Fruit fly (Drosophila melanogaster) whole organism, adult: ENCODE measurements around the gene CG33687.

ENCODE experiments used
- CG11617 ChIP-seq: fragments of 200-800 bp; sonication (Bioruptor generic); optimal IDR thresholded peaks from 2 replicates; lab custom pipeline; 2017; ENCODE audit warnings: mild to moderate bottlenecking, missing biosample characterization, missing genetic modification reagents, missing genetic modification characterization
- CG12768 ChIP-seq: fragments of 200-800 bp; sonication (Bioruptor generic); optimal IDR thresholded peaks from 2 replicates; lab custom pipeline; 2017; ENCODE audit warnings: missing biosample characterization, missing genetic modification characterization, mild to moderate bottlenecking, moderate library complexity, missing genetic modification reagents
- CG14711 ChIP-seq: fragments of 200-800 bp; sonication (Bioruptor generic); optimal IDR thresholded peaks from 2 replicates; lab custom pipeline; 2018; ENCODE audit warnings: missing biosample characterization, mild to moderate bottlenecking, missing genetic modification characterization, moderate library complexity
- CG1620 ChIP-seq: fragments of 200-800 bp; sonication (Bioruptor generic); optimal IDR thresholded peaks from 2 replicates; lab custom pipeline; 2016; ENCODE audit warnings: missing biosample characterization, missing genetic modification characterization
- CG33017 ChIP-seq: fragments of 200-800 bp; sonication (Bioruptor generic); optimal IDR thresholded peaks from 2 replicates; lab custom pipeline; 2018; ENCODE audit warnings: missing biosample characterization, mild to moderate bottlenecking, missing genetic modification characterization, moderate library complexity
- CG5204 ChIP-seq: fragments of 200-800 bp; sonication (Bioruptor generic); optimal IDR thresholded peaks from 2 replicates; lab custom pipeline; 2016; ENCODE audit warnings: missing biosample characterization, missing genetic modification characterization
- CG7045 ChIP-seq: fragments of 200-800 bp; sonication (Bioruptor generic); optimal IDR thresholded peaks from 2 replicates; lab custom pipeline; 2017; ENCODE audit warnings: missing biosample characterization, mild to moderate bottlenecking, missing genetic modification characterization
- CG7101 ChIP-seq: fragments of 200-800 bp; sonication (Bioruptor generic); optimal IDR thresholded peaks from 2 replicates; lab custom pipeline; 2018; ENCODE audit warnings: missing biosample characterization, mild to moderate bottlenecking, missing genetic modification characterization, moderate library complexity
- Clk ChIP-seq: fragments of 200-800 bp; sonication (Bioruptor generic); optimal IDR thresholded peaks from 2 replicates; lab custom pipeline; 2017; ENCODE audit warnings: missing biosample characterization, missing genetic modification characterization
- Crg-1 ChIP-seq: fragments of 200-800 bp; sonication (Bioruptor generic); optimal IDR thresholded peaks from 2 replicates; lab custom pipeline; 2016; ENCODE audit warnings: missing biosample characterization, missing genetic modification characterization
- Hr96 ChIP-seq: fragments of 200-800 bp; sonication (Bioruptor generic); optimal IDR thresholded peaks from 2 replicates; lab custom pipeline; 2016; ENCODE audit warnings: missing biosample characterization, missing genetic modification characterization
- Mnt ChIP-seq: fragments of 200-800 bp; sonication (Bioruptor generic); optimal IDR thresholded peaks from 2 replicates; lab custom pipeline; 2016; ENCODE audit warnings: missing biosample characterization, mild to moderate bottlenecking, missing genetic modification characterization
- bab1 ChIP-seq: fragments of 200-800 bp; sonication (Bioruptor generic); optimal IDR thresholded peaks from 3 replicates; lab custom pipeline; 2019; ENCODE audit warnings: missing biosample characterization, mild to moderate bottlenecking, missing genetic modification characterization, moderate library complexity
- cic ChIP-seq: fragments of 200-800 bp; sonication (Bioruptor generic); optimal IDR thresholded peaks from 2 replicates; lab custom pipeline; 2017; ENCODE audit warnings: missing biosample characterization, mild to moderate bottlenecking, missing genetic modification characterization, moderate library complexity
- cnc ChIP-seq, 2 experiments: fragments of >200 bp; optimal IDR thresholded peaks; 2 replicates each; lab custom pipeline; 2017
- kay ChIP-seq: fragments of 200-800 bp; sonication (Bioruptor generic); peaks from one replicate; lab custom pipeline; 2016; ENCODE audit warnings: missing biosample characterization, missing genetic modification characterization, borderline replicate concordance
- ovo ChIP-seq: fragments of 200-800 bp; sonication (Bioruptor generic); optimal IDR thresholded peaks from 2 replicates; lab custom pipeline; 2016; ENCODE audit warnings: missing biosample characterization, missing genetic modification characterization
- pad ChIP-seq: fragments of 200-800 bp; sonication (Bioruptor generic); optimal IDR thresholded peaks from 3 replicates; lab custom pipeline; 2017; ENCODE audit warnings: missing biosample characterization, missing genetic modification characterization, mild to moderate bottlenecking, moderate library complexity, missing genetic modification reagents
- tj ChIP-seq: fragments of 200-800 bp; sonication (Bioruptor generic); optimal IDR thresholded peaks from 3 replicates; lab custom pipeline; 2017; ENCODE audit warnings: missing biosample characterization, mild to moderate bottlenecking, missing genetic modification characterization, moderate library complexity
- toe ChIP-seq: fragments of 200-800 bp; sonication (Bioruptor generic); optimal IDR thresholded peaks from 2 replicates; lab custom pipeline; 2016; ENCODE audit warnings: missing biosample characterization, missing genetic modification characterization

CG33687 gene

DNA sequence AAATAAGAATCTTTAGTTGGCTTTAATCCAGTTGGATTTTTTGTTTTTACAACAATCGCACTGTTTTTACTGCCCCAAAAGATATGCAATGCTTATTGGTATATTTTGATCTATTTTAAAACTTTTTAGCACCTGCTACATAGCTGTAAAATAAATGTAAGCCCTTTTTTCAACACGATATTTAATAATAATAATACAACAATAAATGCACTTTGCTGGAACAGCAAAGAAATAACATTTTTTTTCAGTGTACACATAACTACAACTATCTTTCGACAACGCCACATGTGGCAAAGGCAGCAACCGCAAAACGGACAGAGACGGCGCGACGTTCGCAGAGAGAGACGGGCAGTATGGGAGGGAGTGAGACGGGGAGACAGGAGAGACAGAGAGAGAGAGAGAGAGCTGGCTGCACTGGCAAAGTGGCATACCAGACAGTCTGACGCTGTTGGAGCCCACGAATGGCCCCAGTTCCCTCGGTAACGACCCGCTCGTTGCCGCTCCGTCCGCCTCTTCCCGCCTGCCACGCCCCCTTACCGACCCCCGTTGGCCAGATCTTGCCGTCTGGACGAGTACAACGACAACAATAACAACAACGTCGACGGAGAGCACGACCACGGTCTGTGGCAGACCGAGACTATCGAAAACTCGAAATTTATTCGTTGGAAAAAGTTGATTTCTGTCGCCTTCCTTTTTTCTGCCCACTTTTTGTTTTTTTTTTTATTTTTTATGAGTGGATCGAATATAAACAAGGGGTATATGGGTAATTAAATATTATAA, 13.7 kb downstream of the CG33687 start:
- TF ChIP-seq CG12768 (GFP tag; lab: Kevin White, UChicago) (no peak), CG1620 (no peak), tj (no peak), Clk (no peak), Hr96 (GFP tag; lab: Kevin White, UChicago) (no peak), Mnt (GFP tag; lab: Kevin White, UChicago) (no peak), CG7045 (GFP tag; lab: Kevin White, UChicago) (no peak), cic (GFP tag; lab: Kevin White, UChicago) (no peak), bab1 (GFP tag; lab: Kevin White, UChicago) (no peak), ovo (GFP tag; lab: Kevin White, UChicago) (no peak), cnc (optimal IDR thresholded peaks at IDR 0.05; lab: Kevin White, UChicago) (no peak), pad (GFP tag; lab: Kevin White, UChicago) (no peak), CG33017 (tag; lab: Kevin White, UChicago) (no peak), CG11617 (no peak), CG14711 (no peak), kay (GFP tag; lab: Kevin White, UChicago) (no peak), CG5204 (GFP tag; lab: Kevin White, UChicago) (no peak)

DNA sequence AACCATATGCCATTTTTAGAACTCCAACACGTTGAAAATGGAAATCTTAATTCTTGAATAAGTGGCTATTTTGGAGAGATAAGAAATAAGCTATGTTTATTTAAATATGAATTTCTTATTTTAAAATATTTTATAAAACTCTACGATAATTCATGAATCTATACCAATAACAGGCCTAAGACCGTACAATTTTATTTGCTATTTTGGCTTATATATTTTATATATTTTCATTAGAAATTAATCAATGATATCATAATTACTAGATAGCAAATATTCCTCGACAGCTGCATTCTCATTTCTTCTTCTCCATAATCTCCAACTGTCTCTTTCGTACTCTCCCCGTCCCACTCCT, 14.2 kb downstream of the CG33687 start:
- TF ChIP-seq CG7045 (GFP tag; lab: Kevin White, UChicago) (no peak), CG1620 (no peak), Mnt (GFP tag; lab: Kevin White, UChicago) (no peak), CG12768 (GFP tag; lab: Kevin White, UChicago) (no peak), ovo (GFP tag; lab: Kevin White, UChicago) (no peak), tj (no peak), CG7101 (tag; lab: Kevin White, UChicago) (no peak), bab1 (GFP tag; lab: Kevin White, UChicago) (no peak), Hr96 (GFP tag; lab: Kevin White, UChicago) (no peak), CG33017 (tag; lab: Kevin White, UChicago) (no peak), Clk (no peak), kay (GFP tag; lab: Kevin White, UChicago) (no peak), pad (GFP tag; lab: Kevin White, UChicago) (no peak), Crg-1 (GFP tag; lab: Kevin White, UChicago) (no peak), CG5204 (GFP tag; lab: Kevin White, UChicago) (no peak), toe (GFP tag; lab: Kevin White, UChicago) (no peak), cic (GFP tag; lab: Kevin White, UChicago) (no peak), CG11617 (no peak)

- TF ChIP-seq CG5204 (GFP tag; lab: Kevin White, UChicago) (no peak), Hr96 (GFP tag; lab: Kevin White, UChicago) (no peak), Crg-1 (GFP tag; lab: Kevin White, UChicago) (no peak), kay (GFP tag; lab: Kevin White, UChicago) (no peak), cic (GFP tag; lab: Kevin White, UChicago) (no peak), CG12768 (GFP tag; lab: Kevin White, UChicago) (no peak), cnc (optimal IDR thresholded peaks at IDR 0.05; lab: Kevin White, UChicago) (no peak), CG1620 (no peak), tj (no peak), ovo (GFP tag; lab: Kevin White, UChicago) (no peak), CG7045 (GFP tag; lab: Kevin White, UChicago) (no peak), CG11617 (no peak), bab1 (GFP tag; lab: Kevin White, UChicago) (no peak), Mnt (GFP tag; lab: Kevin White, UChicago) (no peak), CG33017 (tag; lab: Kevin White, UChicago) (no peak), CG14711 (no peak), toe (GFP tag; lab: Kevin White, UChicago) (no peak), CG7101 (tag; lab: Kevin White, UChicago) (no peak), Clk (no peak), pad (GFP tag; lab: Kevin White, UChicago) (no peak)
These were observed 15.5 kb downstream of the CG33687 start for dm6 chr3L:16213201-16213600.

dm6 chr3L:16214533-16215207, 17.0 kb downstream of the CG33687 start:
- TF ChIP-seq ovo (GFP tag; lab: Kevin White, UChicago) (no peak), cic (GFP tag; lab: Kevin White, UChicago) (no peak), kay (GFP tag; lab: Kevin White, UChicago) (no peak), CG12768 (GFP tag; lab: Kevin White, UChicago) (no peak), Crg-1 (GFP tag; lab: Kevin White, UChicago) (no peak), pad (GFP tag; lab: Kevin White, UChicago) (no peak), Hr96 (GFP tag; lab: Kevin White, UChicago) (no peak), bab1 (GFP tag; lab: Kevin White, UChicago) (no peak), CG7101 (tag; lab: Kevin White, UChicago) (no peak), CG33017 (tag; lab: Kevin White, UChicago) (no peak)

DNA sequence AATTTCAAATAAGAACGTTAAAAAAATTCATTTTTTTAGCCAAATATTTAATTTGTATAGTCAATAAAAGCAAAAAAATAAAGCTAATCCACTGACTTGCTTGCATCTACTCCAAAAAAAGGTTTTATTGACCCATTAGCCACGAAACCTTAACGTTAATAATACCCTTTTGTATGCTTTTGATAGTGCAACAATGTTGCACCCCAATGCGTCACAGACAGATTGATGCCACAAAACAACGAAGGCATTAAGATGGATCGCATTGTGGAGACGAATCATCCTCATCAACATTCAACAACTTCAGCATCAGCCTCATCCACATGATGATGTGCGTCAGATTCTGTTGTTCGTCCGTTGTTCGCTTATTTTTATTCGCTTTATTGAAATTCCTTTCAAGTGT, 17.7 kb downstream of the CG33687 start:
- TF ChIP-seq CG1620 (no peak), cic (GFP tag; lab: Kevin White, UChicago) (no peak), Crg-1 (GFP tag; lab: Kevin White, UChicago) (no peak), CG5204 (GFP tag; lab: Kevin White, UChicago) (no peak), pad (GFP tag; lab: Kevin White, UChicago) (no peak), ovo (GFP tag; lab: Kevin White, UChicago) (no peak), Mnt (GFP tag; lab: Kevin White, UChicago) (no peak), CG7101 (tag; lab: Kevin White, UChicago) (no peak), kay (GFP tag; lab: Kevin White, UChicago) (no peak), Hr96 (GFP tag; lab: Kevin White, UChicago) (no peak), CG33017 (tag; lab: Kevin White, UChicago) (no peak), Clk (no peak), tj (no peak), CG11617 (no peak), bab1 (GFP tag; lab: Kevin White, UChicago) (no peak), toe (GFP tag; lab: Kevin White, UChicago) (no peak)
